Worm (Caenorhabditis elegans) whole organism, L4 larva: ENCODE data around the gene K10D2.8.

ENCODE experiments used
- F37D6.2 ChIP-seq: sonication (generic microtip); optimal IDR thresholded peaks from 2 replicates; lab custom pipeline; 2016; ENCODE audit warnings: mild to moderate bottlenecking, missing genetic modification characterization, missing compliant biosample characterization
- R02D3.7 ChIP-seq: fragments of 150-350 bp; sonication (generic microtip); optimal IDR thresholded peaks from 3 replicates; lab custom pipeline; 2014; ENCODE audit warnings: missing biosample characterization, missing genetic modification characterization
- T20F7.1 ChIP-seq: fragments of 200-800 bp; sonication (Bioruptor generic); optimal IDR thresholded peaks from 2 replicates; lab custom pipeline; 2018; ENCODE audit warnings: mild to moderate bottlenecking, missing genetic modification characterization, missing compliant biosample characterization
- T26A8.4 ChIP-seq: fragments of 200-800 bp; sonication (Bioruptor generic); IDR thresholded peaks from 2 replicates; pipeline ENCODE4 v1.3.6; 2022; ENCODE audit warnings: missing genetic modification characterization, missing compliant biosample characterization
- Y105C5A.15 ChIP-seq: fragments of 200-800 bp; sonication (Bioruptor generic); IDR thresholded peaks from 2 replicates; pipeline ENCODE4 v1.3.6; 2022; ENCODE audit warnings: missing genetic modification characterization, missing compliant biosample characterization
- Y48G9A.11 ChIP-seq: fragments of 200-800 bp; sonication (Bioruptor generic); IDR thresholded peaks from 2 replicates; pipeline ENCODE4 v1.3.6; 2022; ENCODE audit warnings: missing genetic modification reagents, missing genetic modification characterization, missing compliant biosample characterization
- ZK546.5 ChIP-seq, 2 experiments: sonication (generic microtip); optimal IDR thresholded peaks; 2 replicates each; lab custom pipeline; 2017; ENCODE audit warnings: missing biosample characterization in 2 of 2, missing genetic modification characterization in 2 of 2
- ama-1 ChIP-seq: fragments of 150-350 bp; optimal IDR thresholded peaks from 2 replicates; lab custom pipeline; 2014; ENCODE audit warnings: inconsistent platforms, mixed read lengths
- ceh-44 ChIP-seq: fragments of 200-800 bp; sonication (Bioruptor generic); IDR thresholded peaks from 2 replicates; pipeline ENCODE4 v1.3.6; 2022; ENCODE audit warnings: missing genetic modification reagents, missing genetic modification characterization, missing compliant biosample characterization
- daf-8 ChIP-seq: fragments of 200-800 bp; sonication (Bioruptor generic); IDR thresholded peaks from 2 replicates; pipeline ENCODE4 v1.3.6; 2022; ENCODE audit warnings: missing genetic modification characterization, missing compliant biosample characterization
- dmd-6 ChIP-seq: fragments of 200-800 bp; sonication (Bioruptor generic); IDR thresholded peaks from 2 replicates; pipeline ENCODE4 v1.3.6; 2022; ENCODE audit warnings: missing genetic modification reagents, missing genetic modification characterization, missing compliant biosample characterization
- dmd-8 ChIP-seq: fragments of 200-800 bp; sonication (Bioruptor generic); IDR thresholded peaks from 2 replicates; pipeline ENCODE4 v1.3.6; 2022; ENCODE audit warnings: missing genetic modification characterization, missing compliant biosample characterization
- dve-1 ChIP-seq: sonication (generic microtip); optimal IDR thresholded peaks from 2 replicates; lab custom pipeline; 2017; ENCODE audit warnings: antibody characterized with exemption, mild to moderate bottlenecking, missing genetic modification characterization, missing compliant biosample characterization; ENCODE audit not compliant: insufficient read depth
- gei-8 ChIP-seq: fragments of 200-800 bp; sonication (Bioruptor generic); optimal IDR thresholded peaks from 2 replicates; lab custom pipeline; 2018; ENCODE audit warnings: mild to moderate bottlenecking, missing genetic modification characterization, missing compliant biosample characterization
- hlh-30 ChIP-seq: sonication (generic microtip); optimal IDR thresholded peaks from 2 replicates; lab custom pipeline; 2017; ENCODE audit warnings: antibody characterized with exemption, mild to moderate bottlenecking, missing genetic modification characterization, missing compliant biosample characterization; ENCODE audit not compliant: insufficient read depth
- jun-1 ChIP-seq: fragments of 150-350 bp; optimal IDR thresholded peaks from 2 replicates; lab custom pipeline; 2014; ENCODE audit warnings: missing biosample characterization, missing genetic modification reagents, missing genetic modification characterization
- lim-7 ChIP-seq: fragments of 200-800 bp; sonication (Bioruptor generic); IDR thresholded peaks from 2 replicates; pipeline ENCODE4 v1.3.6; 2022; ENCODE audit warnings: missing genetic modification characterization, missing compliant biosample characterization
- lin-13 ChIP-seq: fragments of 150-350 bp; optimal IDR thresholded peaks from 2 replicates; lab custom pipeline; 2014; ENCODE audit warnings: missing biosample characterization, missing genetic modification reagents, missing genetic modification characterization
- lin-15B ChIP-seq: fragments of 150-350 bp; sonication (generic microtip); optimal IDR thresholded peaks from 3 replicates; lab custom pipeline; 2014; ENCODE audit warnings: missing biosample characterization, missing genetic modification characterization
- lir-3 ChIP-seq: sonication (generic microtip); optimal IDR thresholded peaks from 2 replicates; lab custom pipeline; 2016; ENCODE audit warnings: mild to moderate bottlenecking, missing genetic modification characterization, missing compliant biosample characterization
- lsy-2 ChIP-seq, 2 experiments: fragments of 150-350 bp in 1 of 2; sonication (generic microtip) in 1 of 2; optimal IDR thresholded peaks; 2 replicates each; lab custom pipeline; 2014 to 2017; ENCODE audit warnings: missing biosample characterization in 2 of 2, missing genetic modification characterization in 2 of 2
- mep-1 ChIP-seq: fragments of 150-350 bp; sonication (generic microtip); optimal IDR thresholded peaks from 3 replicates; lab custom pipeline; 2014; ENCODE audit warnings: missing biosample characterization, missing genetic modification characterization
- mes-2 ChIP-seq: sonication (generic microtip); optimal IDR thresholded peaks from 2 replicates; lab custom pipeline; 2016; ENCODE audit warnings: missing genotype, mild to moderate bottlenecking, missing genetic modification characterization, missing compliant biosample characterization; ENCODE audit not compliant: poor library complexity, severe bottlenecking
- mxl-2 ChIP-seq: fragments of 200-800 bp; sonication (Bioruptor generic); conservative IDR thresholded peaks from 2 replicates; pipeline ENCODE4 v1.3.6; 2022; ENCODE audit warnings: missing genetic modification reagents, missing genetic modification characterization, missing compliant biosample characterization
- nhr-28 ChIP-seq: fragments of 150-350 bp; optimal IDR thresholded peaks from 2 replicates; lab custom pipeline; 2014; ENCODE audit warnings: missing biosample characterization, missing genetic modification characterization
- nhr-42 ChIP-seq: fragments of 200-800 bp; sonication (Bioruptor generic); IDR thresholded peaks from 2 replicates; pipeline ENCODE4 v1.3.6; 2022; ENCODE audit warnings: missing genetic modification characterization, missing compliant biosample characterization
- nhr-77 ChIP-seq: fragments of 150-350 bp; optimal IDR thresholded peaks from 2 replicates; lab custom pipeline; 2014; ENCODE audit warnings: missing biosample characterization, missing genetic modification characterization
- saeg-2 ChIP-seq: fragments of 200-800 bp; sonication (Bioruptor generic); IDR thresholded peaks from 2 replicates; pipeline ENCODE4 v1.3.6; 2022; ENCODE audit warnings: missing genetic modification reagents, missing genetic modification characterization, missing compliant biosample characterization
- spr-3 ChIP-seq: fragments of 200-800 bp; sonication (Bioruptor generic); optimal IDR thresholded peaks from 2 replicates; lab custom pipeline; 2018; ENCODE audit warnings: mild to moderate bottlenecking, missing genetic modification characterization, missing compliant biosample characterization
- tra-1 ChIP-seq: fragments of 200-800 bp; sonication (Bioruptor generic); IDR thresholded peaks from 2 replicates; pipeline ENCODE4 v1.3.6; 2022; ENCODE audit warnings: missing genetic modification reagents, missing genetic modification characterization, missing compliant biosample characterization
- unc-62 ChIP-seq, 3 experiments: fragments of 150-350 bp in 1 of 3; sonication (generic microtip); optimal IDR thresholded peaks in 2 of 3; peaks in 1 of 3; 1 replicate in 1 of 3; 2 replicates in 2 of 3; lab custom pipeline; 2014 to 2017; ENCODE audit warnings: missing biosample characterization in 3 of 3, missing genetic modification characterization in 3 of 3, missing genetic modification reagents in 3 of 3, missing genotype in 1 of 3
- zfp-2 ChIP-seq: sonication (generic microtip); optimal IDR thresholded peaks from 2 replicates; lab custom pipeline; 2016; ENCODE audit warnings: mild to moderate bottlenecking, missing genetic modification characterization, missing compliant biosample characterization
- zip-11 ChIP-seq: fragments of 200-800 bp; sonication (Bioruptor generic); IDR thresholded peaks from 2 replicates; pipeline ENCODE4 v1.3.6; 2022; ENCODE audit warnings: missing genetic modification characterization, missing compliant biosample characterization

K10D2.8 gene

DNA sequence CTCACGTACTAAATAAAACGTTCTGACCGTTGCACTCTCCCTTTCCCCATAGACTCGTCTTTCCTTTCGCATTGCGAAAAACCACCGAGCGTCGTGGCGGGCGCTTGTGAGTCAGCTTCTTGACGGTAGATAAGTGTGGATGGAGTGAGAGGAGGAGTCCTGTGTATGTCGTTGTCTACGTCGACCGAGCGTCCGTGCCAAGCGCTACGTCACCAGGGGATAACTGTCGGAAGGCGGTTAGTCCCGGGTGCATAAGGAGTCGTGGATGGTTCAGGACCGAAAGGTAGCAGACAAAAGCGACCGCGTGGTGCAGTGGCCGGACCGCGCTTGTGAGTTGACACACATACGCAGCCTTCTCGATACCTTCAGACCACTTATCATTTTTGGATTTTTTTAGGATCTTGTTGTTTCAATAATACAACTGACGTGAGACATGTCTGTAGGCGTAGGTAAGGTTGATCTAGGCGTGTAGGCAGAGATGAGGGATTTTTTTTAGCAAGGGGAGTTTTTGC is 22.7 kb downstream of the K10D2.8 start (continued):
- TF ChIP-seq nhr-77 (tag; lab: Kevin White, UChicago) (peak; percentile 27), daf-8 (GFP tag; lab: Robert Waterston, UW) (peak; percentile 88; the same call in 1 of the 2 replicates), Y48G9A.11 (GFP tag; lab: Robert Waterston, UW) (peak; percentile 70; the same call in 1 of the 2 replicates), tra-1 (GFP tag; lab: Robert Waterston, UW) (peak; percentile 73; the same call in 1 of the 2 replicates), gei-8 (GFP tag; lab: Kevin White, UChicago) (peak; percentile 37), jun-1 (tag; lab: Kevin White, UChicago) (peak; percentile 45), T20F7.1 (GFP tag; lab: Kevin White, UChicago) (peak; percentile 52), dmd-6 (peak; percentile 74), saeg-2 (GFP tag; lab: Robert Waterston, UW) (0 out of 2 replicates have a peak, but pooled peaks have one; percentile 59), dmd-8 (peak; percentile 68), zfp-2 (tag; lab: Kevin White, UChicago) (peak; percentile 11), mes-2 (tag; lab: Kevin White, UChicago) (peak; percentile 23), zip-11 (0 out of 2 replicates have a peak, but pooled peaks have one; percentile 68), spr-3 (GFP tag; lab: Kevin White, UChicago) (peak; percentile 76), ceh-44 (peak; percentile 6; the same call in 1 of the 2 replicates), hlh-30 (tag; lab: Kevin White, UChicago) (peak; percentile 56), lim-7 (peak; percentile 57; the same call in 1 of the 2 replicates), Y105C5A.15 (0 out of 2 replicates have a peak, but pooled peaks have one; percentile 36), dve-1 (tag; lab: Kevin White, UChicago) (peak; percentile 70), mxl-2 (0 out of 2 replicates have a peak, but pooled peaks have one; percentile 18)

DNA sequence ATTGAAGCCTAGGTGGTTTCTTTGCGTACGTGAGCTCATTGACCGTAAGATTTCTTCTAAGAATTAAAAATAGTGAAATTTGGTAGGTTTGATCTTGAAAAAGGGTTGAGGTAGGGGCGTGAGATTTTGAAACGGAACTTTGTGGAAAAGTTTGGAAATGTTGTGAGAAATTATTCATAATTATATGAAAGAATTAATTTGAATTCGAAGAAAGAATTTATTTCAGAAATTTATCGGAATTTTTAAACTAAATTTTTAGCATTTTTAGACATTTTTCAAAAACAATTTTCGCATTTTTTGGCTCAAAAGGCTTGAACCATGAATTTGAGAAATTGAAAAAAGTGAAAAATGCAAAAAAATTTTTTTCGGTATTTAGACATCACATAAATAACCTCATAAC is 25.6 kb downstream of the K10D2.8 start:
- no peak for TF ChIP-seq Y105C5A.15
- TF ChIP-seq unc-62 (GFP tag; optimal IDR thresholded peaks at IDR 0.05 in 1 of 2; lab: Kevin White, UChicago) = peak in 1 of 2 experiments; percentile 90
- TF ChIP-seq unc-62 (tag; optimal IDR thresholded peaks at IDR 0.05; lab: Kevin White, UChicago) = no peak
- TF ChIP-seq nhr-28 (tag; lab: Kevin White, UChicago) = no peak
- TF ChIP-seq F37D6.2 (tag; lab: Kevin White, UChicago) = no peak
- TF ChIP-seq lin-15B (tag; lab: Kevin White, UChicago) = no peak
- no peak for TF ChIP-seq mes-2 (tag; lab: Kevin White, UChicago)
- no peak for TF ChIP-seq dve-1 (tag; lab: Kevin White, UChicago)

DNA sequence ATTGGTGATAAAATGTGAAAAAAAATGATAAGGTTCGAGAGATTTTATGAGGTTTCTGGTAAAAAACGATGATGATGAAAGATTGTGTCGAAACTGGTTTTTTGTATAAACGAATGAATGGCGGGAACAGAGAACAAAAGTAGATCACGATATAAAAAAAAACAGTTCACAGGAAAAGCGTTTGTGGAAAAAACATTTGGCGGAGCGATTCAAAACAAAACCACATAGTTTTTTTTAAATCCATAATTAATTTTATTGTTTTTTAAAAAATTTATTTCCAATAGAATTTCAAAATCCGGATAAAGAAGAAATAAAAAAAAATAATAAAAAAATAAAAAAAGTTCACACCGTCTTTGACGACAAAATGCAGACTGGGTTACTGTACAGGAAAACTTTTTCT is 26.8 kb downstream of the K10D2.8 start, which contains the start of gene ZC155.4:
Gene ZC155.4, minus strand, starts transcription at position 101 of the 400 bp plus-strand sequence.
- no peak for TF ChIP-seq lsy-2 (tag; optimal IDR thresholded peaks at IDR 0.05; lab: Kevin White, UChicago)

DNA sequence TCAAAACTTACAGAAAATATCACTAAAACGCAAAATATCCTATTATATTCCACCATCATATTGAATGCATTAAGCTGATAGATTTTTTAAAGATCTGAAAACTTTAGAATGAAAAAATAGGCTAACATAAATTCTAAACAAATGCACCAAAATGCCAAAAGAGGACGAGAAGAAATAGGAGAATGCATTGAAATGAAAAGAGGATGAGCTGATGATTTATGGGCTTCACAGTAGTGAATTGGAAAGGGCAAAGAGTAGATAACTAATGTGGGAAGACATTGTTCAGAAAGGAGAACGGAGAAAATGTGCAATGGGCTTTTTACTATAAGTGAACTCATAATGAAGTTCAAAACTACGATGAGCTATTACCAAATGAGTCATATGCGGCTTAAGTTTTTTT is 29.0 kb downstream of the K10D2.8 start, which contains the start of gene cutl-19:
Gene cutl-19, minus strand, starts transcription at position 101 of the 400 bp plus-strand sequence.
- no peak for TF ChIP-seq ZK546.5 (tag; optimal IDR thresholded peaks at IDR 0.05; lab: Kevin White, UChicago)
- TF ChIP-seq R02D3.7 (tag; lab: Kevin White, UChicago) = no peak
- TF ChIP-seq lir-3 (tag; lab: Kevin White, UChicago) = no peak
- TF ChIP-seq mep-1 (tag; lab: Kevin White, UChicago) = no peak
- TF ChIP-seq lin-13 (GFP tag; lab: Kevin White, UChicago) = no peak
- TF ChIP-seq T26A8.4 (GFP tag; lab: Robert Waterston, UW) = no peak
- TF ChIP-seq ama-1 (lab: Kevin White, UChicago) = no peak
- no peak for TF ChIP-seq nhr-42 (GFP tag; lab: Robert Waterston, UW)
- TF ChIP-seq Y48G9A.11 (GFP tag; lab: Robert Waterston, UW) = no peak
